Fruit fly (Drosophila melanogaster): ENCODE results near the gene CG6974.

CG6974 gene

DNA sequence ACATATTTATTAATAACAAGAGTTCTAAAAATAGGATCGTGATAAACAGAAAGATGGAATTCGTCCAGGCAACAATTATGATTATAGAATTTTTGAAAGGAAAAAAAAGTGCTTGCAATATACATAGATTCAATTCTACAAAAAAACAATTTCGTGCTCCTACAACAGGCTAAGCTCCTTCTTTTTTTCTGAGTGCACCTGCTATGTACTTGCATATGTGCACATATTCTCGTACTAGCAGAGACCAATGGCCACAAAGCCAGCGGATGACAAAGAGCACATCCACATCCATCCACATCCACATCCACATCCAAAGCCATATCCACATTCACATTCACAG lies 10.8 kb upstream of the CG6974 start:
- no peak for TF ChIP-seq eyg (GFP tag; optimal IDR thresholded peaks at IDR 0.05)
- TF ChIP-seq CG3281 (GFP tag; optimal IDR thresholded peaks at IDR 0.05) = peak; percentile 9
- peak; percentile 11 for TF ChIP-seq tin (GFP tag; optimal IDR thresholded peaks at IDR 0.05)
- peak; percentile 32 for TF ChIP-seq nom (GFP tag; optimal IDR thresholded peaks at IDR 0.05)
- TF ChIP-seq CG11504 (tag; optimal IDR thresholded peaks at IDR 0.05) = peak; percentile 22
- TF ChIP-seq CG4730 (GFP tag; IDR thresholded peaks at IDR 0.05) = no peak
- TF ChIP-seq dm (GFP tag; optimal IDR thresholded peaks at IDR 0.05) = no peak
- no peak for TF ChIP-seq Dip3 (GFP tag; optimal IDR thresholded peaks at IDR 0.05)
- TF ChIP-seq CG2678 (tag; optimal IDR thresholded peaks at IDR 0.05) = no peak
- TF ChIP-seq sens-2 (GFP tag; IDR thresholded peaks at IDR 0.05) = no peak
- peak; percentile 23 for TF ChIP-seq CG12391 (tag; optimal IDR thresholded peaks at IDR 0.05)
- peak; percentile 13 for TF ChIP-seq CoRest (tag; optimal IDR thresholded peaks at IDR 0.05)
- TF ChIP-seq CG10431 (GFP tag; optimal IDR thresholded peaks at IDR 0.05) = no peak
- TF ChIP-seq CG10147 (GFP tag; optimal IDR thresholded peaks at IDR 0.05) = no peak
- TF ChIP-seq repo (GFP tag; optimal IDR thresholded peaks at IDR 0.05) = no peak
- no peak for TF ChIP-seq vfl (GFP tag; optimal IDR thresholded peaks at IDR 0.05)
- TF ChIP-seq CG6854 (GFP tag; optimal IDR thresholded peaks at IDR 0.05) = no peak
- TF ChIP-seq CG10209 (GFP tag; optimal IDR thresholded peaks at IDR 0.05) = no peak
- TF ChIP-seq row (GFP tag; IDR thresholded peaks at IDR 0.05) = no peak
- TF ChIP-seq CG6765 (GFP tag; optimal IDR thresholded peaks at IDR 0.05) = no peak
- TF ChIP-seq Bdp1 (GFP tag; optimal IDR thresholded peaks at IDR 0.05) = no peak
- no peak for TF ChIP-seq CG17359 (tag; optimal IDR thresholded peaks at IDR 0.05)
- no peak for TF ChIP-seq CG7987 (GFP tag; optimal IDR thresholded peaks at IDR 0.05)
- no peak for TF ChIP-seq B-H2 (GFP tag; optimal IDR thresholded peaks at IDR 0.05)
- TF ChIP-seq bowl (GFP tag; IDR thresholded peaks at IDR 0.05) = 0 out of 2 replicates have a peak, but pooled peaks have one; percentile 1
- no peak for TF ChIP-seq Med (GFP tag)
- TF ChIP-seq Hr51 (GFP tag; optimal IDR thresholded peaks at IDR 0.05) = peak in 1 of 2 experiments; percentile 7
- TF ChIP-seq inv (GFP tag; IDR thresholded peaks at IDR 0.05; ENCODE audit: partially characterized antibody) = no peak
- no peak for TF ChIP-seq CG12155 (GFP tag; optimal IDR thresholded peaks at IDR 0.05)
- peak; percentile 14 for TF ChIP-seq Sox102F (GFP tag; optimal IDR thresholded peaks at IDR 0.05)
- peak; percentile 51 for TF ChIP-seq Drgx (GFP tag; IDR thresholded peaks at IDR 0.05)
- TF ChIP-seq Fer1 (GFP tag; optimal IDR thresholded peaks at IDR 0.05) = no peak
- no peak for TF ChIP-seq bbx (GFP tag; IDR thresholded peaks at IDR 0.05; ENCODE audit: partially characterized antibody)
- no peak for TF ChIP-seq CG16815 (GFP tag; optimal IDR thresholded peaks at IDR 0.05)
- TF ChIP-seq fd96Cb (tag; optimal IDR thresholded peaks at IDR 0.05) = peak; percentile 5
- TF ChIP-seq gem (tag; optimal IDR thresholded peaks at IDR 0.05) = peak; percentile 16
- no peak for TF ChIP-seq NFAT (GFP tag; IDR thresholded peaks at IDR 0.05)
- no peak for TF ChIP-seq CG2875 (GFP tag; optimal IDR thresholded peaks at IDR 0.05)
- TF ChIP-seq CG14710 (tag; optimal IDR thresholded peaks at IDR 0.05) = no peak
- TF ChIP-seq pum (GFP tag; optimal IDR thresholded peaks at IDR 0.05) = no peak
- TF ChIP-seq CG12071 (GFP tag; optimal IDR thresholded peaks at IDR 0.05) = no peak
- no peak for TF ChIP-seq Lhr (GFP tag; optimal IDR thresholded peaks at IDR 0.05)
- no peak for TF ChIP-seq pita (GFP tag; optimal IDR thresholded peaks at IDR 0.05)
- no peak for TF ChIP-seq Kr (GFP tag; optimal IDR thresholded peaks at IDR 0.05)
- no peak for TF ChIP-seq Dip2 (GFP tag; IDR thresholded peaks at IDR 0.05)
- no peak for TF ChIP-seq odd (GFP tag; optimal IDR thresholded peaks at IDR 0.05)
- no peak for TF ChIP-seq E2f2 (GFP tag; IDR thresholded peaks at IDR 0.05)
- TF ChIP-seq hkb (optimal IDR thresholded peaks at IDR 0.05) = no peak
- TF ChIP-seq hkb (GFP tag; IDR thresholded peaks at IDR 0.05) = no peak
- TF ChIP-seq Ets97D (GFP tag; optimal IDR thresholded peaks at IDR 0.05) = no peak
- TF ChIP-seq cg (GFP tag; optimal IDR thresholded peaks at IDR 0.05) = peak; percentile 14
- no peak for TF ChIP-seq Elba2 (GFP tag; optimal IDR thresholded peaks at IDR 0.05)

Measured in whole organism, embryonic.